Worm (Caenorhabditis elegans): Measurements from ENCODE around the gene ZK742.6.

ZK742.6 gene

DNA sequence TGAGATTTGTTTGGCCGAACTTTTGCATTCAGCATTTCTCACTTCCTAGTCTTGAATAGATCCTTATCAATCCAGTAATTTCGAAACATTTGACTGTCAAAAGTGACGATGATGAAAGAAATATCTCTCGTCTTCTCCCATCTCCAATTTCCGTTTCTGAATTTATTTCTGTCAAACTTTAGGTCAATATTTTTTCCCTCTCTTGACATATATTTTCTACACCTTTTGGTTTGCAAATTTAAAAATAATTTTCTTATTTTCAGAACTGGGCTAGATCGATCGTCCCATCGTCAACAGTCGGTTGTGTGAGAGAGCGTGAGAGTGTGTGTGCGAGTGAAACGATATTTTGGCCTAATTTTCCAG lies 10.0 kb downstream of the ZK742.6 start, which contains the start of gene xpo-1:
Gene xpo-1 (plus strand): TSS at position 264 of the 363 bp plus-strand sequence.
- TF ChIP-seq elt-3 (tag; optimal IDR thresholded peaks at IDR 0.05) (no peak), hmg-11 (tag; optimal IDR thresholded peaks at IDR 0.05) (no peak), ceh-9 (tag; optimal IDR thresholded peaks at IDR 0.05) (no peak)

ce11 chrV:7804064-7804800 lies 10.5 kb downstream of the ZK742.6 start, which contains the start of gene uvs-1:
Gene uvs-1 (minus strand): TSS chrV:7804208.
- TF ChIP-seq nhr-23 (tag; optimal IDR thresholded peaks at IDR 0.05) (peak; percentile 25), pqm-1 (tag; optimal IDR thresholded peaks at IDR 0.05) (no peak), lin-15B (tag; optimal IDR thresholded peaks at IDR 0.05) (peak; percentile 82), ceh-28 (tag; optimal IDR thresholded peaks at IDR 0.05) (peak; percentile 56), ztf-4 (tag; optimal IDR thresholded peaks at IDR 0.05) (no peak), jun-1 (tag; optimal IDR thresholded peaks at IDR 0.05) (peak; percentile 18), zag-1 (tag; optimal IDR thresholded peaks at IDR 0.05) (no peak), pha-4 (tag; optimal IDR thresholded peaks at IDR 0.05) (peak; percentile 87), R02D3.7 (tag; optimal IDR thresholded peaks at IDR 0.05) (no peak), ceh-9 (tag; optimal IDR thresholded peaks at IDR 0.05) (no peak), fkh-10 (GFP tag; optimal IDR thresholded peaks at IDR 0.05) (peak; percentile 42), nfya-1 (tag; optimal IDR thresholded peaks at IDR 0.05; ENCODE audit: insufficient read depth) (peak; percentile 64), fkh-2 (tag; optimal IDR thresholded peaks at IDR 0.05) (no peak), ama-1 (optimal IDR thresholded peaks at IDR 0.05) (peak; percentile 29), elt-2 (tag; optimal IDR thresholded peaks at IDR 0.05) (peak; percentile 24), nhr-28 (tag; optimal IDR thresholded peaks at IDR 0.05) (no peak), ceh-16 (tag; optimal IDR thresholded peaks at IDR 0.05) (no peak), snpc-4 (tag; optimal IDR thresholded peaks at IDR 0.05) (peak; percentile 30), nhr-25 (tag; optimal IDR thresholded peaks at IDR 0.05) (peak; percentile 56), nhr-11 (tag; optimal IDR thresholded peaks at IDR 0.05) (no peak), elt-3 (tag; optimal IDR thresholded peaks at IDR 0.05) (no peak), sea-2 (GFP tag; optimal IDR thresholded peaks at IDR 0.05) (no peak), lin-39 (tag; optimal IDR thresholded peaks at IDR 0.05) (peak; percentile 87)

ce11 chrV:7803563-7803962 lies 11.2 kb downstream of the ZK742.6 start:
- no peak for TF ChIP-seq nhr-28 (tag; optimal IDR thresholded peaks at IDR 0.05)
- TF ChIP-seq fkh-10 (GFP tag; optimal IDR thresholded peaks at IDR 0.05) = no peak
- no peak for TF ChIP-seq eor-1 (tag; optimal IDR thresholded peaks at IDR 0.05)
- no peak for TF ChIP-seq unc-39 (tag; optimal IDR thresholded peaks at IDR 0.05)
- TF ChIP-seq ztf-4 (tag; optimal IDR thresholded peaks at IDR 0.05) = no peak

ce11 chrV:7798079-7798478 lies 16.7 kb downstream of the ZK742.6 start, which contains the start of gene ZK742.7:
Gene ZK742.7 (plus strand): TSS chrV:7798379.
- TF ChIP-seq lin-15B (tag; optimal IDR thresholded peaks at IDR 0.05) (no peak), nhr-11 (tag; optimal IDR thresholded peaks at IDR 0.05) (no peak), fkh-10 (GFP tag; optimal IDR thresholded peaks at IDR 0.05) (peak; percentile 15), zag-1 (tag; optimal IDR thresholded peaks at IDR 0.05) (no peak)

DNA sequence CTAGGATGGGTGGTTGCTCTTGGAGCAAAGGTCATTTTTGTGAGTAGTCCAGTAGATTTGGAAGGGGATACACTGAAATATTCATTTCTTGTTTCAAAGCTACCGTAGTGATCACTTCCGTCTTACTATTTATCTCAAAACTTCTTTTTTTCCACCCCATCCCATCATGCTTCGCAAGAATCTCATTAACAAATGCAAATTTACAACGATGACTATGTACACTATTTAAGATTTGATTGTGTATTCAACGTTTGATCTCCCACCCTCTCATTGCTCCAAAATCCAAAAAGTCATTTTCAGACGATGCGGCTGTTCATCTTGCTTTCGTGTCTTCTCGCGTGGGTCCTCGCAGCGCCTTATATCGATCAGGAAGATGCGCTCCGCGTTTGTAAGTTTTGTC lies 21.7 kb downstream of the ZK742.6 start, which contains the start of gene flp-21:
Gene flp-21 (plus strand): TSS at position 301 of the 400 bp plus-strand sequence.
- TF ChIP-seq daf-12 (tag; optimal IDR thresholded peaks at IDR 0.05) (no peak), nhr-67 (tag; optimal IDR thresholded peaks at IDR 0.05) (no peak), ceh-82 (tag; optimal IDR thresholded peaks at IDR 0.05) (no peak), aly-2 (tag; optimal IDR thresholded peaks at IDR 0.05) (no peak), nhr-28 (tag; optimal IDR thresholded peaks at IDR 0.05) (no peak), elt-1 (tag; optimal IDR thresholded peaks at IDR 0.05) (no peak), fkh-2 (tag; optimal IDR thresholded peaks at IDR 0.05) (no peak), nhr-12 (tag; optimal IDR thresholded peaks at IDR 0.05) (no peak), pqm-1 (tag; optimal IDR thresholded peaks at IDR 0.05) (no peak), lsy-12 (tag; optimal IDR thresholded peaks at IDR 0.05) (no peak)
